Worm (Caenorhabditis elegans) whole organism, late embryonic: ENCODE measurements around the gene srw-21.

Source experiments
- C08G9.2 ChIP-seq: sonication (generic microtip); optimal IDR thresholded peaks from 2 replicates; lab custom pipeline; 2016; ENCODE audit warnings: mild to moderate bottlenecking, missing genetic modification characterization, moderate library complexity, missing compliant biosample characterization
- K02D7.2 ChIP-seq: sonication (generic microtip); optimal IDR thresholded peaks from 2 replicates; lab custom pipeline; 2017; ENCODE audit warnings: mild to moderate bottlenecking, missing genetic modification characterization, missing compliant biosample characterization
- K09A11.1 ChIP-seq: sonication (generic microtip); optimal IDR thresholded peaks from 2 replicates; lab custom pipeline; 2017; ENCODE audit warnings: antibody characterized with exemption, mild to moderate bottlenecking, missing genetic modification characterization, missing compliant biosample characterization; ENCODE audit not compliant: insufficient read depth
- T23F11.4 ChIP-seq: fragments of 200-800 bp; sonication (Bioruptor generic); optimal IDR thresholded peaks from 2 replicates; lab custom pipeline; 2018; ENCODE audit warnings: mild to moderate bottlenecking, missing genetic modification characterization, missing compliant biosample characterization
- ahr-1 ChIP-seq: sonication (generic microtip); optimal IDR thresholded peaks from 2 replicates; lab custom pipeline; 2016; ENCODE audit warnings: missing genetic modification characterization, missing compliant biosample characterization
- ama-1 ChIP-seq: fragments of 150-350 bp; optimal IDR thresholded peaks from 2 replicates; lab custom pipeline; 2014
- ceh-2 ChIP-seq: sonication (generic microtip); optimal IDR thresholded peaks from 2 replicates; lab custom pipeline; 2016; ENCODE audit warnings: missing genotype, missing genetic modification characterization, missing compliant biosample characterization
- ceh-22 ChIP-seq: sonication (generic microtip); optimal IDR thresholded peaks from 2 replicates; lab custom pipeline; 2017; ENCODE audit warnings: missing biosample characterization, missing genetic modification characterization
- ceh-24 ChIP-seq: sonication (generic microtip); optimal IDR thresholded peaks from 2 replicates; lab custom pipeline; 2016; ENCODE audit warnings: mild to moderate bottlenecking, missing genetic modification characterization, missing compliant biosample characterization
- ceh-31 ChIP-seq: sonication (generic microtip); optimal IDR thresholded peaks from 2 replicates; lab custom pipeline; 2016; ENCODE audit warnings: missing genetic modification characterization, missing compliant biosample characterization
- ceh-48 ChIP-seq: sonication (generic microtip); optimal IDR thresholded peaks from 2 replicates; lab custom pipeline; 2016; ENCODE audit warnings: missing genetic modification characterization, inconsistent platforms, missing compliant biosample characterization
- ceh-6 ChIP-seq: fragments of 200-800 bp; sonication (Bioruptor generic); optimal IDR thresholded peaks from 2 replicates; lab custom pipeline; 2018; ENCODE audit warnings: mild to moderate bottlenecking, missing genetic modification characterization, missing compliant biosample characterization
- che-1 ChIP-seq: sonication (generic microtip); optimal IDR thresholded peaks from 2 replicates; lab custom pipeline; 2016; ENCODE audit warnings: mild to moderate bottlenecking, missing genetic modification characterization, missing compliant biosample characterization
- dmd-4 ChIP-seq: sonication (generic microtip); optimal IDR thresholded peaks from 2 replicates; lab custom pipeline; 2016; ENCODE audit warnings: borderline replicate concordance, missing genetic modification characterization, missing compliant biosample characterization
- dve-1 ChIP-seq: sonication (generic microtip); optimal IDR thresholded peaks from 2 replicates; lab custom pipeline; 2017; ENCODE audit warnings: antibody characterized with exemption, mild to moderate bottlenecking, missing genetic modification characterization, missing compliant biosample characterization
- elt-2 ChIP-seq: sonication (generic microtip); optimal IDR thresholded peaks from 2 replicates; lab custom pipeline; 2016; ENCODE audit warnings: missing genetic modification reagents, missing genetic modification characterization, missing compliant biosample characterization
- elt-4 ChIP-seq: sonication (generic microtip); optimal IDR thresholded peaks from 2 replicates; lab custom pipeline; 2016; ENCODE audit warnings: missing genetic modification characterization, missing compliant biosample characterization
- fkh-6 ChIP-seq: sonication (generic microtip); optimal IDR thresholded peaks from 2 replicates; lab custom pipeline; 2016; ENCODE audit warnings: missing genetic modification characterization, missing compliant biosample characterization
- gmeb-2 ChIP-seq: sonication (generic microtip); optimal IDR thresholded peaks from 2 replicates; lab custom pipeline; 2016; ENCODE audit warnings: missing genetic modification characterization, inconsistent platforms, missing compliant biosample characterization
- hlh-13 ChIP-seq: fragments of 200-800 bp; sonication (Bioruptor generic); optimal IDR thresholded peaks from 2 replicates; lab custom pipeline; 2018; ENCODE audit warnings: mild to moderate bottlenecking, missing genetic modification characterization, missing compliant biosample characterization
- hlh-8 ChIP-seq: sonication (generic microtip); optimal IDR thresholded peaks from 2 replicates; lab custom pipeline; 2016; ENCODE audit warnings: missing genotype, missing genetic modification characterization, missing compliant biosample characterization
- lin-11 ChIP-seq: fragments of 200-800 bp; sonication (Bioruptor generic); optimal IDR thresholded peaks from 2 replicates; lab custom pipeline; 2018; ENCODE audit warnings: mild to moderate bottlenecking, missing genetic modification characterization, missing compliant biosample characterization
- madf-2 ChIP-seq: sonication (generic microtip); optimal IDR thresholded peaks from 2 replicates; lab custom pipeline; 2017; ENCODE audit warnings: missing genetic modification characterization, missing compliant biosample characterization
- mec-3 ChIP-seq: sonication (generic microtip); optimal IDR thresholded peaks from 2 replicates; lab custom pipeline; 2016; ENCODE audit warnings: borderline replicate concordance, missing genetic modification characterization, missing compliant biosample characterization
- npax-4 ChIP-seq: sonication (generic microtip); optimal IDR thresholded peaks from 2 replicates; lab custom pipeline; 2016; ENCODE audit warnings: missing genetic modification characterization, missing compliant biosample characterization
- pag-3 ChIP-seq: sonication (generic microtip); optimal IDR thresholded peaks from 2 replicates; lab custom pipeline; 2016; ENCODE audit warnings: missing compliant biosample characterization, missing genetic modification characterization, borderline replicate concordance
- pat-9 ChIP-seq: fragments of 200-800 bp; sonication (Bioruptor generic); optimal IDR thresholded peaks from 2 replicates; lab custom pipeline; 2018; ENCODE audit warnings: mild to moderate bottlenecking, missing genetic modification characterization, moderate library complexity, missing compliant biosample characterization
- pax-1 ChIP-seq: fragments of 150-350 bp; optimal IDR thresholded peaks from 2 replicates; lab custom pipeline; 2014; ENCODE audit warnings: missing biosample characterization, missing genetic modification characterization
- pros-1 ChIP-seq: fragments of 150-350 bp; optimal IDR thresholded peaks from 2 replicates; lab custom pipeline; 2014; ENCODE audit warnings: missing biosample characterization, missing genetic modification reagents, missing genetic modification characterization
- sox-2 ChIP-seq: fragments of 200-800 bp; sonication (Bioruptor generic); IDR thresholded peaks from 2 replicates; pipeline ENCODE4 v1.3.6; 2022; ENCODE audit warnings: missing genetic modification reagents, missing genetic modification characterization, missing compliant biosample characterization
- sox-4 ChIP-seq: sonication (generic microtip); optimal IDR thresholded peaks from 2 replicates; lab custom pipeline; 2017; ENCODE audit warnings: mild to moderate bottlenecking, missing genetic modification characterization, inconsistent platforms, missing compliant biosample characterization
- syd-9 ChIP-seq: sonication (generic microtip); optimal IDR thresholded peaks from 2 replicates; lab custom pipeline; 2016; ENCODE audit warnings: mild to moderate bottlenecking, missing genetic modification characterization, moderate library complexity, missing compliant biosample characterization
- tbx-2 ChIP-seq: sonication (generic microtip); optimal IDR thresholded peaks from 2 replicates; lab custom pipeline; 2016; ENCODE audit warnings: missing genetic modification characterization, missing compliant biosample characterization
- unc-3 ChIP-seq, 2 experiments: fragments of 200-800 bp in 1 of 2; sonication (Bioruptor generic) in 1 of 2; sonication (generic microtip) in 1 of 2; conservative IDR thresholded peaks in 1 of 2; optimal IDR thresholded peaks in 1 of 2; 2 replicates each; pipeline versions ENCODE4 v1.3.6 to Lab custom; 2016 to 2022; ENCODE audit warnings: missing compliant biosample characterization in 2 of 2, missing genetic modification characterization in 2 of 2, missing genetic modification reagents in 1 of 2
- unc-42 ChIP-seq: sonication (generic microtip); optimal IDR thresholded peaks from 2 replicates; lab custom pipeline; 2016; ENCODE audit warnings: missing genotype, missing genetic modification characterization, missing compliant biosample characterization
- unc-55 ChIP-seq: sonication (generic microtip); optimal IDR thresholded peaks from 2 replicates; lab custom pipeline; 2017; ENCODE audit warnings: missing biosample characterization, missing genetic modification reagents, missing genetic modification characterization
- unc-86 ChIP-seq: sonication (generic microtip); optimal IDR thresholded peaks from 2 replicates; lab custom pipeline; 2016; ENCODE audit warnings: missing genetic modification characterization, missing compliant biosample characterization
- ztf-16 ChIP-seq: sonication (generic microtip); optimal IDR thresholded peaks from 2 replicates; lab custom pipeline; 2017; ENCODE audit warnings: missing genetic modification characterization, missing compliant biosample characterization

srw-21 gene

ce11 chrV:15483563-15483962, 4.3 kb upstream of the srw-21 start:
- no peak for TF ChIP-seq K09A11.1
- TF ChIP-seq npax-4 (tag; lab: Kevin White, UChicago), result no peak
- no peak for TF ChIP-seq ceh-31 (tag; lab: Kevin White, UChicago)
- TF ChIP-seq hlh-13 (GFP tag; lab: Kevin White, UChicago), result no peak
- TF ChIP-seq mec-3 (tag; lab: Kevin White, UChicago), result no peak
- TF ChIP-seq dmd-4 (tag; lab: Kevin White, UChicago), result no peak
- no peak for TF ChIP-seq ceh-6 (GFP tag; lab: Kevin White, UChicago)
- no peak for TF ChIP-seq ceh-22 (tag; lab: Kevin White, UChicago)
- no peak for TF ChIP-seq unc-55 (GFP tag; lab: Kevin White, UChicago)
- no peak for TF ChIP-seq ceh-24
- no peak for TF ChIP-seq pax-1 (tag; lab: Kevin White, UChicago)
- TF ChIP-seq gmeb-2 (tag; lab: Kevin White, UChicago), result no peak
- no peak for TF ChIP-seq K02D7.2
- TF ChIP-seq che-1 (tag; lab: Kevin White, UChicago), result no peak
- no peak for TF ChIP-seq syd-9 (tag; lab: Kevin White, UChicago)
- no peak for TF ChIP-seq ztf-16 (tag; lab: Kevin White, UChicago)
- TF ChIP-seq lin-11 (tag; lab: Kevin White, UChicago), result no peak
- TF ChIP-seq fkh-6 (tag; lab: Kevin White, UChicago), result no peak
- TF ChIP-seq hlh-8 (tag; lab: Kevin White, UChicago), result no peak
- TF ChIP-seq unc-86 (tag; lab: Kevin White, UChicago), result no peak

ce11 chrV:15484537-15484936, 3.3 kb upstream of the srw-21 start, which contains the start of gene C06B8.3:
C06B8.3 (minus strand) TSS chrV:15484637.
- TF ChIP-seq sox-2 (GFP tag; lab: Robert Waterston, UW) (no peak), ceh-24 (no peak), tbx-2 (tag; lab: Kevin White, UChicago) (no peak), T23F11.4 (GFP tag; lab: Kevin White, UChicago) (no peak), ceh-31 (tag; lab: Kevin White, UChicago) (no peak), sox-4 (tag; lab: Kevin White, UChicago) (no peak), ahr-1 (no peak), ceh-48 (no peak), syd-9 (tag; lab: Kevin White, UChicago) (no peak), elt-2 (no peak), pat-9 (tag; lab: Kevin White, UChicago) (no peak), unc-3 (GFP tag; conservative IDR thresholded peaks at IDR 0.05; lab: Robert Waterston, UW) (no peak), unc-3 (tag; optimal IDR thresholded peaks at IDR 0.05; lab: Kevin White, UChicago) (no peak), ama-1 (no peak), madf-2 (tag; lab: Kevin White, UChicago) (no peak), elt-4 (tag; lab: Kevin White, UChicago) (no peak), pros-1 (tag; lab: Kevin White, UChicago) (no peak), mec-3 (tag; lab: Kevin White, UChicago) (no peak)

DNA sequence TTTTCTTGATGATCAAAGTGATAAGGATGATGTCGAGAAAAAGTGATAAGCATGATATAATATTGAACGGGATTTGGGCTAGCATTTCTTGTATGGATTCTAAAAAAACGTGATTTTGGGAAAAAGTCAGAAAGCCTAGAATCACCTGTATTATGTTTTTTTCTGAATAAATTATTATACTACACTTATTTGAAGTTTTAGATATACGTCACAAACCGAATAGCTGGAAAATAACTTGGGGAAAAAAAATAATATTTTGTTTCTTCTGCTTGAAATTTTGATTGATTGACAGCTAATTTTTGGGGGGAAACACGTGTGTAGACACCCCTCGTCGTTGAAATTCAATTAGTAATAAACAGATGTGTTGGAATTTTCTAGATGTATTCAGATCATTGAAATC, 4.7 kb downstream of the srw-21 start, which contains the start of gene str-264:
Gene str-264, minus strand, starts transcription at position 101 of the 400 bp plus-strand sequence.
- TF ChIP-seq hlh-8 (tag; lab: Kevin White, UChicago), result no peak
- no peak for TF ChIP-seq K02D7.2
- no peak for TF ChIP-seq elt-2
- no peak for TF ChIP-seq pag-3 (tag; lab: Kevin White, UChicago)
- no peak for TF ChIP-seq dve-1
- no peak for TF ChIP-seq unc-42 (tag; lab: Kevin White, UChicago)
- no peak for TF ChIP-seq C08G9.2 (tag; lab: Kevin White, UChicago)
- TF ChIP-seq ceh-2 (tag; lab: Kevin White, UChicago), result no peak
